Worm (Caenorhabditis elegans) whole organism, mixed stage, embryonic: Measurements from ENCODE around the gene C43H6.4.

Source experiments
- ceh-39 ChIP-seq: fragments of 150-350 bp; optimal IDR thresholded peaks from 2 replicates; lab custom pipeline; 2014; ENCODE audit warnings: missing biosample characterization, missing genetic modification characterization
- ces-1 ChIP-seq: fragments of 150-350 bp; optimal IDR thresholded peaks from 2 replicates; lab custom pipeline; 2014; ENCODE audit warnings: missing biosample characterization, missing genetic modification reagents, missing genetic modification characterization
- elt-3 ChIP-seq: fragments of 150-350 bp; optimal IDR thresholded peaks from 2 replicates; lab custom pipeline; 2014; ENCODE audit warnings: missing biosample characterization, missing genetic modification characterization
- lin-13 ChIP-seq: fragments of 150-350 bp; optimal IDR thresholded peaks from 2 replicates; lab custom pipeline; 2014; ENCODE audit warnings: missing biosample characterization, missing genetic modification characterization
- nhr-12 ChIP-seq: fragments of 150-350 bp; optimal IDR thresholded peaks from 2 replicates; lab custom pipeline; 2014; ENCODE audit warnings: missing biosample characterization, missing genetic modification characterization
- nhr-237 ChIP-seq: fragments of 150-350 bp; optimal IDR thresholded peaks from 2 replicates; lab custom pipeline; 2014; ENCODE audit warnings: missing biosample characterization, missing genetic modification characterization
- nhr-76 ChIP-seq: sonication (generic microtip); optimal IDR thresholded peaks from 2 replicates; lab custom pipeline; 2017; ENCODE audit warnings: missing biosample characterization, missing genetic modification characterization
- unc-120 ChIP-seq: sonication (generic microtip); optimal IDR thresholded peaks from 2 replicates; lab custom pipeline; 2017; ENCODE audit warnings: missing genetic modification characterization, missing compliant biosample characterization; ENCODE audit not compliant: poor library complexity, severe bottlenecking
- unc-62 ChIP-seq: fragments of 150-350 bp; optimal IDR thresholded peaks from 2 replicates; lab custom pipeline; 2014; ENCODE audit warnings: missing biosample characterization, missing genetic modification reagents, missing genetic modification characterization
- ztf-11 ChIP-seq: fragments of 150-350 bp; optimal IDR thresholded peaks from 2 replicates; lab custom pipeline; 2014; ENCODE audit warnings: missing biosample characterization, missing genetic modification characterization

ce11 chrX:2372134-2372533, 31.7 kb upstream of the C43H6.4 start:
- no peak for TF ChIP-seq ces-1 (GFP tag; lab: Kevin White, UChicago)
- no peak for TF ChIP-seq lin-13
- no peak for TF ChIP-seq ceh-39 (tag; lab: Kevin White, UChicago)
- no peak for TF ChIP-seq nhr-237 (tag; lab: Kevin White, UChicago)
- TF ChIP-seq nhr-76, result no peak
- no peak for TF ChIP-seq unc-120 (tag; lab: Kevin White, UChicago)
- no peak for TF ChIP-seq ztf-11 (tag; lab: Kevin White, UChicago)
- TF ChIP-seq unc-62 (GFP tag; lab: Kevin White, UChicago), result no peak
- TF ChIP-seq nhr-12 (tag; lab: Kevin White, UChicago), result no peak
- no peak for TF ChIP-seq elt-3 (tag; lab: Kevin White, UChicago)
